Worm (Caenorhabditis elegans): Measurements from ENCODE around the gene anmt-3.
"Not testable (repeated sequence)": the region's sequence is repeated elsewhere in the genome, so short reads cannot be mapped to it uniquely, and the experiment has no call there.

anmt-3 gene

DNA sequence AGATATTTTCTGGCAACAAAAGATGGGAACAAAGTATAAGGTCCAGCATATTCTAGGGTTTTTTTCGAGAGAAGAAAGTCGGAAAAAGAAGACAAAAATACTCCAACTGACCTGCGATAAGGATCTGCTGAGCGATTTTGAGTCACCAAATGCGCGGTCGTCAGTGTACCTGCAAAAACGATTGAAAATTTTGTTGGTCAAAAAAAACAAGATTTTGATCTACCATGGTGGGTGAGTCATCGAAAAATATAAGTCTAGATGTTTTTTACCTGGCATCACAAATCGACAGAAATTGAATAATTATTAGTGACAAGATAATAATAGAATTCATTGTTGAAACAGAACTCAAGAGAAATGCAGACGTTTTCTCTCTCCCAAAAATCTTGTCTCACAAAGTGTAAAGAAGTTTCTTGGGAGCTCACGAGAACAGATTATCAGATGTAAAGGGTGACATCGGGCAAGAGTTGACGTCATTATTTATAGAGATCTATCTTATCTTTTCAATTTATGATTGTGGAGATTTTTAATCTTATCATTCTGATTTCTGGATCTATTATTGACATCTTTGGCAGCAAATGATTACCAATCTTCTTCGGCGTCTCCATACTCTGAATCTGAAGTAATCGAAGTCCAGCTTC, 27.2 kb upstream of the anmt-3 start:
- TF ChIP-seq F13H6.1 (tag; optimal IDR thresholded peaks at IDR 0.05) (peak; percentile 5), lsy-2 (tag; optimal IDR thresholded peaks at IDR 0.05) (peak in 1 of 2 experiments; percentile 17), ZK546.5 (tag; optimal IDR thresholded peaks at IDR 0.05) (no peak), sma-9 (GFP tag; optimal IDR thresholded peaks at IDR 0.05) (peak; percentile 51), sma-9 (tag; optimal IDR thresholded peaks at IDR 0.05) (no peak)

DNA sequence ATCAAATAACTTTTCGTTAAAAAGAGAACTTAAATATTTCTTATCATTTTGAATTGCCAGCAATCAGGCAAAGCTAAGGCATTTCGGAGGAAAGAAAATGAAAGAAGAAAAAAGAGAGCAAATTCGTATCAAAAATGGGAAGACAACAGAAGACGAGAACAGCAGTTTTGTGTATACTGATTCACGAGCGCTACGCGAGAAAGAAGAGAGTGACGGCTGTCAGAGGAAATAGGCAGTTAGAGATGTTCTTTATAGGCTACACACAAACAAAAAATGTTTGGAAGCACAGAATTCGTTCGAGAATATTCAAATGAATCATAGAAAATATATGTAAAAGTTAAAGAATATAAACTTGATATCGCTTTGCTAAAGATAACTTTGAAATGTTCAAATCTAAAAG, 26.7 kb upstream of the anmt-3 start:
- TF ChIP-seq F13H6.1 (tag; optimal IDR thresholded peaks at IDR 0.05) (peak; percentile 3), peb-1 (tag; optimal IDR thresholded peaks at IDR 0.05) (no peak), nhr-6 (tag; optimal IDR thresholded peaks at IDR 0.05) (no peak), crh-2 (tag; optimal IDR thresholded peaks at IDR 0.05) (peak; percentile 33), fos-1 (tag; optimal IDR thresholded peaks at IDR 0.05) (peak; percentile 58), Y55F3AM.14 (GFP tag; optimal IDR thresholded peaks at IDR 0.05) (no peak), unc-55 (GFP tag; optimal IDR thresholded peaks at IDR 0.05) (peak; percentile 52), C34F6.9 (tag; optimal IDR thresholded peaks at IDR 0.05) (peak; percentile 23), nhr-11 (tag; optimal IDR thresholded peaks at IDR 0.05) (peak; percentile 53), ama-1 (optimal IDR thresholded peaks at IDR 0.05) (peak; percentile 29)

DNA sequence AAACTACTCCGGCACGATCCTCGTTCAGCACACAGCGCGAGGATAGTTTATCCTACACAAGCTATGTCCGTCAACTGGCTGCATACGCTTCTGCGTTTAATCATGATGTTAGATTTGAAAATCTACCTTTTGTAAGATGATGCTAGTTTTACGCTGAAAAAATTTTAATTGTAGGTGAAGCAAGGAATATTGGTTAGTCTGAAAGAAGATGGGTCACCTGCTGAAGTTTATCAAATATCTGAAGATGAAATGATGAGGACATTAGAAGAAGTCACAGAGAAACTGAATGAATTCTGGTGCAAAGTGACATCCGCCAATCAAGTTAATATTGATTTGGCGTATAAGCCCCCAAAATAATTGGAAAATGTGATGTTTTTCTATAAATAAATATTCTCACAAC, 25.4 kb upstream of the anmt-3 start:
- no peak for TF ChIP-seq R02D3.7 (tag; optimal IDR thresholded peaks at IDR 0.05)
- peak in 1 of 2 experiments; percentile 25 for TF ChIP-seq lsy-2 (tag; optimal IDR thresholded peaks at IDR 0.05)

DNA sequence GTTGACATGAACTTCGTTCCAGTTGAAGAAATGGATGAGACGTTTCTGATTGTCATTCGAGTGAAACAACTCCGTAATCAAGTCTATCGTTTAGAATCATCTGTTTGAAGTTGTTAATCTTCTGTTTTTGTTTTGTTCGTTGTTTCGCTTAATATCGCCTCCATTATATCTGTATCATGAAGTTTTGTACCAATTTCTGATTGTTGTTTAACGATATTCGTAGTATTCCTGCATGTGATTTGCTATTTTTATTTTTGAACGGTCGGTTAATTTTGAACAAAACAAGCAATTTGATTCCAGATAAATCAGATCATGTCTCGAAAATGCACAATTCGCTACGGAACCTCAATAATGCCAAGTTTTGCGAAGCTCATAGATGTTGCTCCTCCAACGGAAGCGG, 24.4 kb upstream of the anmt-3 start, which contains the start of gene C27H6.9:
TSS of gene C27H6.9 (plus strand) at position 301 of the 400 bp plus-strand sequence.
- TF ChIP-seq sma-3 (GFP tag; optimal IDR thresholded peaks at IDR 0.05) (no peak), ztf-4 (tag; optimal IDR thresholded peaks at IDR 0.05) (no peak), unc-55 (GFP tag; optimal IDR thresholded peaks at IDR 0.05) (no peak), nhr-25 (tag; optimal IDR thresholded peaks at IDR 0.05) (no peak), lsy-2 (tag; optimal IDR thresholded peaks at IDR 0.05) (no peak), sma-9 (GFP tag; optimal IDR thresholded peaks at IDR 0.05) (no peak), sma-9 (tag; optimal IDR thresholded peaks at IDR 0.05) (no peak), unc-39 (tag; optimal IDR thresholded peaks at IDR 0.05) (no peak), crh-2 (tag; optimal IDR thresholded peaks at IDR 0.05) (no peak), zag-1 (tag; optimal IDR thresholded peaks at IDR 0.05) (no peak), nhr-77 (tag; optimal IDR thresholded peaks at IDR 0.05) (no peak), Y55F3AM.14 (GFP tag; optimal IDR thresholded peaks at IDR 0.05) (no peak), C34F6.9 (tag; optimal IDR thresholded peaks at IDR 0.05) (no peak), ceh-82 (tag; optimal IDR thresholded peaks at IDR 0.05) (no peak)

DNA sequence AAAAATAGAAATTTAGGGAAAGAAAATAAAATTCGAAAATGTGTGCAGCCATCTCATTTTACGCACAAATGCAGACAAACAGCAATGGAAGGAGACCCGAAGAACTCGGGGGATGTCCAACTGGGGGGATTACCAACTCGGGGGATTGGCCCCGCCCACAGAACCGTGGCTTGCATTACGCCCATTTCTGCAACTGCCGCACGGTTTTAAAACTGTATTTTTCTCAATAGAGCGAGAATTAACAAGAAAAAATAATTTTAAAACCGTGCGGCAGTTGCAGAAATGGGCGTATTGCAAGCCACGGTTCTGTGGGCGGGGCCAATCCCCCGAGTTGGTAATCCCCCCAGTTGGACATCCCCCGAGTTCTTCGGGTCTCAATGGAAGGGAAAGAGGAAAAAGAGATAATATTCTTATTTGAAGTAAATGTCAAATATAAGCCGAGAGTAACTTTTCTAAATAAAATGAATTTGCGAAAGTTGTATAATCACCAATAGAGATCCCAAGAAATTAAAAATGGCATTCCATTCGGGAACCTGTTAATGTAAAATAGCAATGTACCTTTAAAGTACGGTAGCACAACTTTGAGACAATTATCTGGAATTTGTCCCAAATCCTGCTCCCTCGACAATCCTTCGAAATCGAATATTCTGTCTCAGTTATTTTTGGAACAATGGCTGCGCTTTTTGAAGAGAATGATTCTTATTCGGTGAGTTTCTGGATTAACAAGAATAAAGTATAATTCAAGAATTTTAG, 22.8 kb upstream of the anmt-3 start, which contains the start of the genes ruvb-1 and tofu-1:
TSS of gene ruvb-1 (minus strand) at position 72 of the 753 bp plus-strand sequence.
TSS of gene tofu-1 (plus strand) at position 417 of the 753 bp plus-strand sequence.
- peak; percentile 5 for TF ChIP-seq blmp-1 (tag; optimal IDR thresholded peaks at IDR 0.05; ENCODE audit: insufficient read depth)
- TF ChIP-seq sma-9 (GFP tag; optimal IDR thresholded peaks at IDR 0.05) = peak; percentile 22
- TF ChIP-seq sma-9 (tag; optimal IDR thresholded peaks at IDR 0.05) = not testable (repeated sequence)
- peak in 1 of 2 experiments; percentile 62 for TF ChIP-seq lsy-2 (tag; optimal IDR thresholded peaks at IDR 0.05)
- TF ChIP-seq crh-2 (tag; optimal IDR thresholded peaks at IDR 0.05) = peak; percentile 65
- TF ChIP-seq lin-11 (tag; optimal IDR thresholded peaks at IDR 0.05) = peak; percentile 56
- peak; percentile 58 for TF ChIP-seq C34F6.9 (tag; optimal IDR thresholded peaks at IDR 0.05)
- TF ChIP-seq nhr-21 (tag; optimal IDR thresholded peaks at IDR 0.05) = peak; percentile 41
- TF ChIP-seq unc-55 (GFP tag; optimal IDR thresholded peaks at IDR 0.05) = peak; percentile 58
- TF ChIP-seq sem-4 (tag; optimal IDR thresholded peaks at IDR 0.05) = peak; percentile 40
- peak; percentile 80 for TF ChIP-seq lin-13 (GFP tag; optimal IDR thresholded peaks at IDR 0.05)
- peak; percentile 68 for TF ChIP-seq gmeb-1 (tag; optimal IDR thresholded peaks at IDR 0.05)
- peak; percentile 22 for TF ChIP-seq nhr-129 (tag; optimal IDR thresholded peaks at IDR 0.05)
- TF ChIP-seq egl-27 (tag; optimal IDR thresholded peaks at IDR 0.05) = peak; percentile 14
- peak; percentile 91 for TF ChIP-seq sma-3 (GFP tag; optimal IDR thresholded peaks at IDR 0.05)
- TF ChIP-seq F13H6.1 (tag; optimal IDR thresholded peaks at IDR 0.05) = peak; percentile 85
- TF ChIP-seq fos-1 (tag; optimal IDR thresholded peaks at IDR 0.05) = peak; percentile 26

Data from whole organism, L2 larva.